Fruit fly (Drosophila melanogaster): ENCODE data around the gene CG7907.

Gene CG7907

DNA sequence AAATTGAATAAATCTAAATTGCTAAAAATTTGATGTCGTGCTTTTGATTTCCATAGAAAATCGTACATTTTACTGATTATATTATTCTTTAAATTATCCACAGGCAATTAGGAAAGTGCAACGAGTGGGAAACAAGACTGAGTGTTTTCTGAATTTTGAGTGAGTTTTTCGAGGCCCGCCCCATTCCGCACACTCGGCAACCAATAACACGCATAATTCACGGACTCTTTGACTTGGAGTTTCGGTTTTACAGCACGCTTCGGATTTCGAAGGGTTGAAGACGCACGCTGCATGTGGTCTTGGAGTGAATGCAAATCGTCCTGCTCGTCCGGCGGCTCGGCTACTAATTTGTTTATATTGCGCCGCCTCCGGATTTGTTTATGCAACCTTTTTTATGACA lies 11.3 kb upstream of the CG7907 start:
- TF ChIP-seq CTCF (optimal IDR thresholded peaks at IDR 0.05) (no peak), CG8478 (optimal IDR thresholded peaks at IDR 0.05) (no peak)

DNA sequence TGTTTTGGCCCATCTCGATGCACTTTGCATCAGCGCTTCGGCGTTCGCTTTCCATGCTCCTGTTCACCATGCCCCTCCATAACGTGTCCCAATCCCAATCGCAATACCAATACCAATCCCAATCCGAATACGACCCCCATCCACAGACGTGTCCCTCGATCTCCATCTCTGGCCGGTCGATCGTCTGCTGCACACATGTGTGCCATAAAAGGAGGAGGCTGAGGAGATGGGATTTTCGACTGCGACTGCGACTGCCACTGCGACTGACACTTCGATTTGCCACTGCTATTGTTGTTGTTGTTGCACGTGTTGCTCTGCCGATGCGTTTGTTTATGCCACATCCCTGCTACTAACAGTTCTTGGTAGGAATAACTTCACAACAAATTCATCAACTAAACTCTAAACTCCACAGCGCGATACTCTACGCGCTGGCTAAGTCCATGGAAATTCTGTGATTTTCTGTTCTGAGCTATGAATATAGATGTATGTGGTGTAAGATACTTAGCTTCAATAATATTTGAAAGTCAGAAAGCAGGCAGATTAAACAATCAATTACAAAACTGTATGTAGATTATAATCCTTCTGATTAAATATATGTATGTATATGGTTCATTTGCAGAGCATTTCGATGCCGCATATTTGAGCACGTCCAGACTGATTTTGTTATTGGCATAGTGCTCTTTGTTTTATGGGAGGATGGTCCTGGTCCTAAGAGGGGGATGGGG lies 10.4 kb upstream of the CG7907 start:
- no peak for TF ChIP-seq CG8478 (optimal IDR thresholded peaks at IDR 0.05)
- TF ChIP-seq CTCF (optimal IDR thresholded peaks at IDR 0.05), result no peak

DNA sequence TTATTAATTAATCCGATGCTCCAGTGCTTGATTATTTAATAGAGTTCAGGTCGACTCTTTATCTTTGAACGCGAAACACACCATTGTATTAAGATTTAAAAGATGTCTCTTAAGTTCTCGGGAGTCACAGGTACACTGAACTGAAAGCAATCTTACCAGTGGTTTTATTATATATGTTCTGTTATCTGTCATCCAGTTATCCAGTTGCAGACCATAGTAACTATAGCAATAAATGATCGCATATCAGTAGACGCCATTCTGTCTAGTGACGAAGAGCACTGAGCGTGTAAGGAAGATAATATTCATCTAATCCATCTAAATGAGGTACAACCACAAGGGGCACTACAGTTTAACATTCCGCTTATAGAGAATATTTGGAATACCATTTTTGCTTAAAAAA lies 3.9 kb upstream of the CG7907 start, which contains the start of gene Ugt49B2:
Gene Ugt49B2 (minus strand): TSS at position 101 of the 400 bp plus-strand sequence.
- TF ChIP-seq CG8478 (optimal IDR thresholded peaks at IDR 0.05) (no peak), CTCF (optimal IDR thresholded peaks at IDR 0.05) (no peak)

DNA sequence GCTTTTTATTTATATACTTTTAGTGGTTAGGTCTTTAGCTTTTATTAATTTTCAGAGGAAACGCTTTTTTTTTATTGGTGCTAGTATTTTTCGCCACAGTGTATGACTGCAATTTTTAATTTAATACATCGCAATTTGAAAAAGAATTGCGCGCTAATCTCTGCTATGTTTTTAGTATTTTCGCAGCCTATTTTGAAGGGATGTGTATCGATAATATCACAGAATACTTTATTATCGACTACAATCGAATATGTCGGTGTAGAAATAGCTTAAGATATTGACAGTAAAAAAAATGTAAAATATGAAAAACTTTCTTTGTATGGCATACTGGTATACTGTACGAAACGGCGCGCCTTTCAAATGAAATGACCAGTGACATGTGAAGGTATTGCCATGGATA lies 3.2 kb downstream of the CG7907 start:
- TF ChIP-seq CG8478 (optimal IDR thresholded peaks at IDR 0.05), result no peak
- TF ChIP-seq CTCF (optimal IDR thresholded peaks at IDR 0.05), result peak; percentile 29 to 43

DNA sequence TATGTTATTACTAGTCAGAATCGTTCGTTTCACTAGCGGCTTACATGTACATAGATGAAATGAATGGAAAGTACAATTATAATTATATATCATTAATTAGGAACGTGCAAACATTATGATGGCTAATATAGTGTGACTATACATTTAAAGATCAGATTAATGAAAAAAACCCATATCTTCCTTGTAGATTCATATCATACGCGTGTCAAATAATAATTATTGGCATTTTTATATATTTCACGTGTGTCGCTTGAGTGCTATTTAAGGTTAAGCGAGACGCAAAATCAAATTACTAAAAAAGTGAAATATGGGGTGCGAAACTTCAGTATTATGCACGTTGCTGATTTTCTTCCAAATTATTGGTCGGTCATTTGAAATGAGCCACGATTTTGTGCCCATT lies 3.6 kb downstream of the CG7907 start, which contains the start of gene CheB93a:
Gene CheB93a (plus strand): TSS at position 301 of the 400 bp plus-strand sequence.
- no peak for TF ChIP-seq CG8478 (optimal IDR thresholded peaks at IDR 0.05)
- TF ChIP-seq CTCF (optimal IDR thresholded peaks at IDR 0.05), result no peak

DNA sequence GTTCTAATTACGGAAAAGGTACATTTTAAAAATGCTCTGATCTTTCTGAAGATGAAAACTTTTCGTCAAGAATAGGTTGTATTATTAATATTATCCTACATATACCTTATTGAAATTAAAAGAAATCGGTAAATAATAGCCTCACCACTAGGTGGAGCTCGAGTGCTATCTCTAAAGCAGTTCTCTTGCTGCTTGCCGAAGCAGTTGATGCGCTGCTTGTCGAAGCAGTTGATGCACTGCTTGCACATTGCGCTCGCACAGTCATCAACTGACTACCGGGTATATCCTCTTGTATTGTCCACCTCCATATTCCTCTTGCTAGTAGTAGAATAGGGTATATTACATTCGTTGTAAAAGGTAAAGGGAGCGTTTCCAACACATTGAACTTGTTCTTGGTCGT lies 4.8 kb downstream of the CG7907 start:
- TF ChIP-seq CTCF (optimal IDR thresholded peaks at IDR 0.05), result peak; percentile 98 to 99
- no peak for TF ChIP-seq CG8478 (optimal IDR thresholded peaks at IDR 0.05)

DNA sequence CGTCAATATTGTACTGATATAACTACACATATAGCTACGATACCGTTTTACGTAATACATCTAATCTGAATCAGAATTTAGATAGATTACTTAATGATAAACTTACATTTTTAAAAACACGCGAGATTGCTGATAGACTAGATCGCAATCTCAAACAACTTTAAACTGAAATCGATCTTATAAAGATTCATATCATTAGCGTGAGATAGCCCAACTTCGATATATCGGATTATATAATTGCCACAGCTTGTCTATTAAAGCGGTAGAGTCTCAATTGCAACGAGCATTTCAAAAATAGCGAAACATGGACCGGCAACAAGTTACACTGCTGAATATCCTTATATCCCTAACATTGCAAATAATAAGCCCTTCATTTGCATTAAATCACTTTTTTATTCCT lies 5.3 kb downstream of the CG7907 start, which contains the start of gene CheB93b:
Gene CheB93b (plus strand): TSS at position 301 of the 400 bp plus-strand sequence.
- TF ChIP-seq CG8478 (optimal IDR thresholded peaks at IDR 0.05), result no peak
- TF ChIP-seq CTCF (optimal IDR thresholded peaks at IDR 0.05), result no peak

DNA sequence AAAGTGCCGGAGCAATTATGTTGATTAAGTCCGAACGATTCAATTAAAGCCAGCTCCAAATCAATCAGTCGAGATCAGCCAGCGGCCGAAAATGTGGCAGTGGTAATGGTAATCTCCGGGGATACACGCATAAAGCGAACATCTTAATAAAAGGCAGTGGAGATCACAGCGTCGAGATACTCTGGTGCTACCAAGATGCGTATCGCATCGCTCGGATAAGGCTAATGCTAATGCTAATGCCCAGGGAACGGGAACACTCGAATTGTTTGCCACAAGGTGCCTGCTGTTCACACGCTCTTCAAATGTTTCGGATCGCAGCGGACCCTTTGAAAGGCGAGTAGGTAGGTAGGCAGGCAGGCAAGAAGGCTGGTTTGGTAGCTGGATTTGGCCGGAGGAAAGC lies 10.6 kb downstream of the CG7907 start:
- TF ChIP-seq CTCF (optimal IDR thresholded peaks at IDR 0.05), result no peak
- no peak for TF ChIP-seq CG8478 (optimal IDR thresholded peaks at IDR 0.05)

DNA sequence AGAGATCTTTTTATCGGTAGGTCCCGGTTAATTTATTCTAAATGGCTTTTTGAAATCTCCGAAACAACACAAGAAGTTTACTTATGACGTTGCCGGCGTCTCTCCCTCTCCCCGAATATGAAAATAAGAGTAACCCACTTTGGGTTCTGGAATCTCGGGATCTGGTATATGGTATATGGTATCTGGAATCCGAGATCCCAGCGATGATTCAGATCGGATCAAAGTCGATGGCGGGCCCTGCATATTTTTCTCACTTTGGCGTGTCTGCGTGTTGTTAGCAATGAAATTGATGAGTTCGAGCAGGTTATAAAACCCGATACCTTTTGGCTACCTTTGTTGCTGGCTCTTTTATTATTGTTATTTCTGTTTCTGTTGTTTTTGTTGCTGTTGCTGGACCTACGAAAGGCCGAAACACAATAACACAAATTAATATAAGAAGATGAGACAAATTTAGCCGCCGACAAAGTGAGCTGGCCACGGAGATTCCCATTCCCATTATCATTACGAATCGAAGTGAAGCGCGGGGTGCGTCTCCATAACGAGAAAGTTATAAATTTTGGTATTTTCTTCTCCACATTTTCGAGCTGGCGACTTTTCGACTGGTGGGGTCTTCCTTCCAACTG lies 11.6 kb downstream of the CG7907 start:
- no peak for TF ChIP-seq CTCF (optimal IDR thresholded peaks at IDR 0.05)
- no peak for TF ChIP-seq CG8478 (optimal IDR thresholded peaks at IDR 0.05)

DNA sequence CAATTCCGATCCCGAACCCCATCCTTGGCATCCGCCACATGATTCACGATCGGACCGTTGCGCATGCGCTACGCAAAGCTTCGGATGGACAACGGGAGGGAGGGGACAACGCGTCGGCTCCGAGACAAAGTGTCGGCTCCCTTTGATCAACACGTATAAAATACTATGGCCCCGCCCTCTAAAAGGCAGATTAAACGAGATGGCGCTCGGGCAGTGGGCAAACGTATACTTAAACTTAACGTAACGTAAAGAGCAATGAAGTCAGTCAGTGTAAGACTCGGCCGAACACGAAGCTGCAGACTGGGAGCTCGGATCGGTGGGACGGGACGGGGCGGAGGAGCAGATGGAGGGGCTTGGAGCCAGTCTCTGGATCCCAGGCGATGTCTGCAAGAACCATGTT lies 13.4 kb downstream of the CG7907 start:
- TF ChIP-seq CTCF (optimal IDR thresholded peaks at IDR 0.05) (no peak), CG8478 (optimal IDR thresholded peaks at IDR 0.05) (no peak)

DNA sequence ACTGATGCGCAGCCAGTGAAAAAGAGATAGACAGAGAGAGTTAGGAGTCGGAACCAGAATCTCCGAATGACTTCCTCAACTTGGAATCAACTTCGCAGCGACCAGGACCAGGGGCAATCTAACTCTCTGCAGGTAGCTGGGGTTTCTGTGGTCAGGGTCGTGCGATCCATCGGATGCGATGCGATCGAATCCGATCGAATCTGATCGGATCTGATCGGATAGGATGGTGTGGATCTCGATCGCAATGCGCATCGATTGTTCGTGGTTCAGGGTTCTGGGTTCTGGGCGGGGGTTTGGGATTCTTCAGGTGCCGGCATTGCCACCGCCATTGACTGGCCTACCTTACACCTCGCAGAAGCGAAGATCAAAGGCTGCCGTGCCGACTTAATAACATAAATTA lies 15.7 kb downstream of the CG7907 start:
- TF ChIP-seq CG8478 (optimal IDR thresholded peaks at IDR 0.05) (no peak), CTCF (optimal IDR thresholded peaks at IDR 0.05) (no peak)

DNA sequence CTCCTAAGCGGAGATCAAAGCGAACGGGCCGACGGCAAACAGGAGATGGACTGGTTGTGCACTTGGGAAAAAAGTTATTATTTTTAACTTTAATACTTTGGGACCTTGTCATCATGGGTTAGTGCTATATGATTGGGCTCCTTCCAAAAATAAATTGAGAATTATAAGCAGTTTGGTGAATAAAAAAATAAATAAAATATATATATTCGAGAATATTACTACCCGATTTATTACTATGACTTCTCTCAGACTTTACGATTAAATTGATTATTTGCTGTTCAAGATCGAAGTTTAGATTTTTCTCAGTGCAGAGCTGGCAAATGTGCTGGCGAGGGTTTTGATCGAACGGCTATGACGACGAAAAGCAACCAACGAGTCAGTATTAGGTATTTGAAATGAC lies 16.4 kb downstream of the CG7907 start:
- no peak for TF ChIP-seq CG8478 (optimal IDR thresholded peaks at IDR 0.05)
- no peak for TF ChIP-seq CTCF (optimal IDR thresholded peaks at IDR 0.05)

DNA sequence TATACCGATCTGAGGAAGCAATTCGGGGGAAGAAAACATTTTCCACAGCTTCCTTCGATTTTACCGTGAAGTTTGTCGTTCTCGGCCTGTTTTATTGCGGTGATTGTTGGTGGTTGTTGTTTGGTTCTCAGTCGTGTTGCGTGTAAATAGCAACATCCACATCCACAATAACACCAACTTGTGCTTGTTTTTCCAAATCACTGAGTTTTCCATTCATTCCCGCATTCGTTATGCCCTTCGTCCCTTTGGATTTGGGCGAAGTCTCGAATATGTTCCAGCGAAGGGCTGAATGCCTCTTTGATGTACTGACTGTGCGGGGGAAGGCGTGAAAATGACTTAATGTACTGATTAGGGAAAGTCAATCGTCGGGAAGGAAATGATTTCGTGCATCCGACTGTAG lies 23.3 kb downstream of the CG7907 start:
- TF ChIP-seq CG8478 (optimal IDR thresholded peaks at IDR 0.05), result no peak
- TF ChIP-seq CTCF (optimal IDR thresholded peaks at IDR 0.05), result no peak

DNA sequence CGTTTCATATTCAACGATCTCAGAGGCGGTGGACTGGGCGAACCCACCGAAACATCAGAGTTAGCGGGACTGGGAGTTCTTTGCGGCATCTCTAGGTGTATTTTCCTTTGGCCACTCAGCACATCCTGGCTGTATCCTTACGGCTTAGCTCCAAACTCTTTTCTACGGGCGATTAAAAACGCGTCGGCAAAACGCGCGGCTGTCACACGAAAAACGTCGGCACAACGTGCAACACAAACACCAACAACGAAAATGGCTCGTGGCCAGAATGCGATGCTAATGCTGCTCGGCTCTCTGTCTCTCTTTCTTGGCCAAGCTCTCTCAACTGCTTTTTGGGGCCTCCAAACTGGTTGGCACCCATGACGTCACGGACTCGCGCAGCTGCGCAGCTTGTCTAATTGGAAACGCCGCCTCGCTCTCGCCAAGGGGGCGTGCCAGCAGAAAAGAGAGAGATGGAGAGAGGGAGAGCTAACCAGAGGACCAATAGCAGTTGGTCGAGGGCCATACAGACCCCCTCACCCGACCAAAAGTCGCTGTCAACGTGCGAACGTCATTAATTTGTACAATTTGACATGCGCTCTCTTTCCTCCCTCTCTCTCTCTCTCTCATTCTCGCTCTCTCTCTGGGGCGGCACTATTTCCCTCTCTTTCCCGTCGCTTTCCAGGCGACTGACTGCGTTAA lies 30.5 kb downstream of the CG7907 start, which contains the start of gene lbl:
Gene lbl (minus strand): TSS at position 255 of the 681 bp plus-strand sequence.
- TF ChIP-seq CG8478 (optimal IDR thresholded peaks at IDR 0.05), result peak; percentile 59
- TF ChIP-seq CTCF (optimal IDR thresholded peaks at IDR 0.05), result peak in 1 of 2 experiments; percentile 32

DNA sequence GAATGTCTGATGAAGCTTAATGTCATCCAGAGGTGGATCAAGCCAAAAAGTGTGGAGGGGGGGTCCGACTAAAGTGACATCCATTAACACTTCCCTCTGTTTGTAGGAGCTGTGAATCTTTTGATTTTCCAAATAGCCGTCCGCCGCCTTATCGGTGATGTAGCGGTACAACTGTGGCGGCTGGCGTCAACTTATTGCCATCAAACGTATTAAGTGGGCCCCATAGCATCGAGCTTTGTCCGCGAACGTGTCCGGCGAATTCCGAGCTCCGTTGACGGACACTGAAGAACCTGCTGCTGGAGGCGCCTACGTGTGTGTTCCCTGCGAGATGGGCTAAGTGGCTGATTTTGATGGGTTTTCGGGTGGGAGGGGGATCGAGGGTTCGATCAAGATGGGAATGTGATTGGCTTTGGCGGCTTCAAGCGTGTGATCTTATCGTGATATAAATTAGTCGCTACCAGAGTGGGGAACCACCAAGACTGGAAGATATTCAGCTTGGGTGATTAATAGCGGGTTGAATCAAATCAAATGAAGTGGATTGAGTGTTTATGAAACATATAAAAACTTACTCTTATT lies 34.1 kb downstream of the CG7907 start:
- TF ChIP-seq CG8478 (optimal IDR thresholded peaks at IDR 0.05) (no peak), CTCF (optimal IDR thresholded peaks at IDR 0.05) (no peak)
